Fruit fly (Drosophila melanogaster): Measurements from ENCODE around the gene CG1907.

dm6 chr3R:29610958-29611357, 7.9 kb upstream of the CG1907 start:
- TF ChIP-seq cic (GFP tag; optimal IDR thresholded peaks at IDR 0.05) (no peak), CG7045 (GFP tag; optimal IDR thresholded peaks at IDR 0.05) (no peak), bab1 (GFP tag; optimal IDR thresholded peaks at IDR 0.05) (no peak), kay (GFP tag; ENCODE audit: borderline replicate concordance) (no peak), ovo (GFP tag; optimal IDR thresholded peaks at IDR 0.05) (no peak), CG33017 (tag; optimal IDR thresholded peaks at IDR 0.05) (no peak), CG1620 (GFP tag; optimal IDR thresholded peaks at IDR 0.05) (no peak), CG5204 (GFP tag; optimal IDR thresholded peaks at IDR 0.05) (no peak), Hr96 (GFP tag; optimal IDR thresholded peaks at IDR 0.05) (no peak), Crg-1 (GFP tag; optimal IDR thresholded peaks at IDR 0.05) (no peak), Mnt (GFP tag; optimal IDR thresholded peaks at IDR 0.05) (no peak), CG12768 (GFP tag; optimal IDR thresholded peaks at IDR 0.05) (no peak), cnc (optimal IDR thresholded peaks at IDR 0.05) (no peak)

Data from whole organism, adult.